Worm (Caenorhabditis elegans): ENCODE data around the gene F35C11.2.

DNA sequence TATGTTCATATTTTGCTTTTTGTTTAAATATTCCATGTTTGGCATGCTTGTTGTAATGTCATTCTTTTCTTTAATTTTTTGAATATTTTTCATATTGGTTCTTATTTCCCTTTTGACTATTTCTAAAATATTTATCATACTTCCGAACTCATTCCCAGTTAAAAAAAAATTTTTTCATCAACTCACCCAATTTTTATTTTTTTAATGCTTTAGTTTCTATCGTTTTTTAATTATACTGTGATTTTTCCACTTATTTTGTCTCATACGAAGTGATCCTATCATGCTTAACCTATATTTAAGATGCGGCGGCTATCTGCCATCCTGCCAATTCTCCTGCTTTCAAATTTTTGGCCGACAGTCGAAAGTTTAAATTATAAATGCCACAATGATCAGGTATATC lies 50.1 kb downstream of the F35C11.2 start, which contains the start of gene qua-1:
- TF ChIP-seq med-1 (GFP tag; optimal IDR thresholded peaks at IDR 0.05; ENCODE audit: insufficient read depth) (no peak), flt-1 (GFP tag; IDR thresholded peaks at IDR 0.05) (no peak), tab-1 (GFP tag; IDR thresholded peaks at IDR 0.05) (no peak), ztf-29 (GFP tag; IDR thresholded peaks at IDR 0.05) (no peak), klf-2 (GFP tag; conservative IDR thresholded peaks at IDR 0.05) (no peak)
